Worm (Caenorhabditis elegans): ENCODE measurements around the gene ptr-13.

- TF ChIP-seq him-1 (tag; optimal IDR thresholded peaks at IDR 0.05): no peak
- TF ChIP-seq dao-5 (tag; optimal IDR thresholded peaks at IDR 0.05): no peak
- no peak for TF ChIP-seq W03F9.2 (tag; optimal IDR thresholded peaks at IDR 0.05)
These were observed 12.2 kb downstream of the ptr-13 start for ce11 chrII:11149866-11150685.

Measured in whole organism, L4/young adult.